Fruit fly (Drosophila melanogaster) whole organism, prepupa: ENCODE results near the gene Proc.

ENCODE experiments used
- Blimp-1 ChIP-seq: fragments of 200-800 bp; sonication (Bioruptor generic); optimal IDR thresholded peaks from 3 replicates; lab custom pipeline; 2017; ENCODE audit warnings: missing biosample characterization, missing genetic modification characterization, mild to moderate bottlenecking, moderate library complexity, missing genetic modification reagents
- CG10631 ChIP-seq: fragments of 200-800 bp; sonication (Bioruptor generic); optimal IDR thresholded peaks from 2 replicates; lab custom pipeline; 2016; ENCODE audit warnings: missing biosample characterization, missing genetic modification characterization
- CG10669 ChIP-seq: fragments of 200-800 bp; sonication (Bioruptor generic); optimal IDR thresholded peaks from 3 replicates; lab custom pipeline; 2018; ENCODE audit warnings: missing biosample characterization, mild to moderate bottlenecking, missing genetic modification characterization, moderate library complexity
- CG11762 ChIP-seq: fragments of 200-800 bp; sonication (Bioruptor generic); optimal IDR thresholded peaks from 3 replicates; lab custom pipeline; 2016; ENCODE audit warnings: missing biosample characterization, missing genetic modification characterization; ENCODE audit not compliant: insufficient read depth
- CG11902 ChIP-seq: fragments of 200-800 bp; sonication (Bioruptor generic); optimal IDR thresholded peaks from 3 replicates; lab custom pipeline; 2016; ENCODE audit warnings: missing biosample characterization, missing genetic modification characterization
- CG15336 ChIP-seq: fragments of 200-800 bp; sonication (Bioruptor generic); IDR thresholded peaks from 2 replicates; pipeline ENCODE4 v1.3.6; 2022; ENCODE audit warnings: missing biosample characterization, missing genetic modification characterization
- CG1621 ChIP-seq: fragments of 200-800 bp; sonication (Bioruptor generic); optimal IDR thresholded peaks from 3 replicates; lab custom pipeline; 2018; ENCODE audit warnings: missing biosample characterization, mild to moderate bottlenecking, missing genetic modification characterization
- CG16779 ChIP-seq: fragments of 200-800 bp; sonication (Bioruptor generic); optimal IDR thresholded peaks from 3 replicates; lab custom pipeline; 2017; ENCODE audit warnings: missing biosample characterization, mild to moderate bottlenecking, missing genetic modification characterization
- CG3032 ChIP-seq: fragments of 200-800 bp; optimal IDR thresholded peaks from 2 replicates; lab custom pipeline; 2019; ENCODE audit warnings: missing biosample characterization, mild to moderate bottlenecking, missing genetic modification characterization, moderate library complexity
- CG31627 ChIP-seq: fragments of 200-800 bp; sonication (Bioruptor generic); optimal IDR thresholded peaks from 3 replicates; lab custom pipeline; 2016; ENCODE audit warnings: missing biosample characterization, missing genetic modification characterization
- CG32006 ChIP-seq: fragments of 200-800 bp; sonication (Bioruptor generic); optimal IDR thresholded peaks from 3 replicates; lab custom pipeline; 2017; ENCODE audit warnings: missing biosample characterization, mild to moderate bottlenecking, missing genetic modification characterization
- CG3919 ChIP-seq: fragments of 200-800 bp; sonication (Bioruptor generic); optimal IDR thresholded peaks from 3 replicates; lab custom pipeline; 2016; ENCODE audit warnings: missing biosample characterization, missing genetic modification characterization
- CG6792 ChIP-seq: fragments of 200-800 bp; sonication (Bioruptor generic); optimal IDR thresholded peaks from 3 replicates; lab custom pipeline; 2016; ENCODE audit warnings: missing biosample characterization, missing genetic modification characterization
- CG6808 ChIP-seq: fragments of 200-800 bp; sonication (Bioruptor generic); optimal IDR thresholded peaks from 3 replicates; lab custom pipeline; 2017; ENCODE audit warnings: missing biosample characterization, missing genetic modification characterization, mild to moderate bottlenecking, moderate library complexity, missing genetic modification reagents
- CG6854 ChIP-seq: fragments of 200-800 bp; sonication (Bioruptor generic); optimal IDR thresholded peaks from 2 replicates; lab custom pipeline; 2017; ENCODE audit warnings: missing biosample characterization, mild to moderate bottlenecking, missing genetic modification characterization
- CG7368 ChIP-seq: fragments of 200-800 bp; sonication (Bioruptor generic); optimal IDR thresholded peaks from 3 replicates; lab custom pipeline; 2016; ENCODE audit warnings: missing biosample characterization, missing genetic modification characterization
- CG8119 ChIP-seq: fragments of 200-800 bp; sonication (Bioruptor generic); IDR thresholded peaks from 3 replicates; pipeline ENCODE4 v1.3.6; 2022; ENCODE audit warnings: missing biosample characterization, missing genetic modification characterization
- CG8319 ChIP-seq: fragments of 200-800 bp; sonication (Bioruptor generic); optimal IDR thresholded peaks from 3 replicates; lab custom pipeline; 2016; ENCODE audit warnings: missing biosample characterization, missing genetic modification characterization
- CG8632 ChIP-seq: fragments of 200-800 bp; sonication (Bioruptor generic); optimal IDR thresholded peaks from 3 replicates; lab custom pipeline; 2016; ENCODE audit warnings: missing biosample characterization, missing genetic modification characterization
- CG9139 ChIP-seq: fragments of 200-800 bp; sonication (Bioruptor generic); optimal IDR thresholded peaks from 3 replicates; lab custom pipeline; 2017; ENCODE audit warnings: missing biosample characterization, mild to moderate bottlenecking, missing genetic modification characterization
- Eip75B ChIP-seq: fragments of 200-800 bp; sonication (Bioruptor generic); optimal IDR thresholded peaks from 3 replicates; lab custom pipeline; 2016; ENCODE audit warnings: missing biosample characterization, missing genetic modification characterization
- Eip93F ChIP-seq: fragments of 200-800 bp; sonication (Bioruptor generic); optimal IDR thresholded peaks from 2 replicates; lab custom pipeline; 2016; ENCODE audit warnings: missing biosample characterization, mild to moderate bottlenecking, missing genetic modification characterization
- Ets21C ChIP-seq: fragments of 200-800 bp; sonication (Bioruptor generic); optimal IDR thresholded peaks from 3 replicates; lab custom pipeline; 2016; ENCODE audit warnings: missing biosample characterization, missing genetic modification characterization
- Ets96B ChIP-seq: fragments of 200-800 bp; optimal IDR thresholded peaks from 2 replicates; lab custom pipeline; 2019; ENCODE audit warnings: missing biosample characterization, mild to moderate bottlenecking, missing genetic modification characterization, moderate library complexity
- Hr38 ChIP-seq: sonication (Bioruptor generic); optimal IDR thresholded peaks from 2 replicates; lab custom pipeline; 2016; ENCODE audit warnings: missing biosample characterization, missing genetic modification characterization
- Hr39 ChIP-seq: fragments of 200-800 bp; sonication (Bioruptor generic); optimal IDR thresholded peaks from 2 replicates; lab custom pipeline; 2016; ENCODE audit warnings: missing biosample characterization, missing genetic modification characterization
- Hr4 ChIP-seq: fragments of 200-800 bp; sonication (Bioruptor generic); optimal IDR thresholded peaks from 3 replicates; lab custom pipeline; 2016; ENCODE audit warnings: missing biosample characterization, missing genetic modification characterization
- Lpt ChIP-seq: fragments of 200-800 bp; sonication (Bioruptor generic); optimal IDR thresholded peaks from 3 replicates; lab custom pipeline; 2016; ENCODE audit warnings: missing biosample characterization, missing genetic modification characterization
- OdsH ChIP-seq: fragments of 200-800 bp; sonication (Bioruptor generic); optimal IDR thresholded peaks from 3 replicates; lab custom pipeline; 2016; ENCODE audit warnings: missing biosample characterization, missing genetic modification characterization
- Smox ChIP-seq: fragments of 200-800 bp; sonication (Bioruptor generic); optimal IDR thresholded peaks from 3 replicates; lab custom pipeline; 2016; ENCODE audit warnings: missing biosample characterization, missing genetic modification characterization
- Sox102F ChIP-seq: fragments of 200-800 bp; sonication (Bioruptor generic); optimal IDR thresholded peaks from 2 replicates; lab custom pipeline; 2016; ENCODE audit warnings: missing biosample characterization, mild to moderate bottlenecking, missing genetic modification characterization
- Sox14 ChIP-seq: fragments of 200-800 bp; sonication (Bioruptor generic); optimal IDR thresholded peaks from 3 replicates; lab custom pipeline; 2016; ENCODE audit warnings: missing biosample characterization, missing genetic modification characterization
- Sox15 ChIP-seq: fragments of 200-800 bp; sonication (Bioruptor generic); optimal IDR thresholded peaks from 3 replicates; lab custom pipeline; 2016; ENCODE audit warnings: missing biosample characterization, missing genetic modification characterization
- achi ChIP-seq: fragments of 200-800 bp; sonication (Bioruptor generic); optimal IDR thresholded peaks from 3 replicates; lab custom pipeline; 2016; ENCODE audit warnings: missing biosample characterization, missing genetic modification characterization
- cyc ChIP-seq: fragments of 200-800 bp; sonication (Bioruptor generic); optimal IDR thresholded peaks from 3 replicates; lab custom pipeline; 2016; ENCODE audit warnings: missing biosample characterization, missing genetic modification characterization
- dac ChIP-seq: fragments of 200-800 bp; sonication (Bioruptor generic); optimal IDR thresholded peaks from 2 replicates; lab custom pipeline; 2017; ENCODE audit warnings: missing biosample characterization, mild to moderate bottlenecking, missing genetic modification characterization
- dsx ChIP-seq: fragments of 200-800 bp; optimal IDR thresholded peaks from 3 replicates; lab custom pipeline; 2019; ENCODE audit warnings: missing biosample characterization, mild to moderate bottlenecking, missing genetic modification characterization, moderate library complexity; ENCODE audit not compliant: poor library complexity, severe bottlenecking
- eg ChIP-seq: fragments of 200-800 bp; sonication (Bioruptor generic); IDR thresholded peaks from 3 replicates; pipeline ENCODE4 v1.3.6; 2022; ENCODE audit warnings: missing biosample characterization, missing genetic modification characterization
- esn ChIP-seq: fragments of 200-800 bp; sonication (Bioruptor generic); optimal IDR thresholded peaks from 2 replicates; lab custom pipeline; 2016; ENCODE audit warnings: missing biosample characterization, mild to moderate bottlenecking, missing genetic modification characterization, moderate library complexity
- fd59A ChIP-seq: fragments of 200-800 bp; sonication (Bioruptor generic); optimal IDR thresholded peaks from 2 replicates; lab custom pipeline; 2017; ENCODE audit warnings: missing biosample characterization, mild to moderate bottlenecking, missing genetic modification characterization, missing genetic modification reagents
- fd85E ChIP-seq: fragments of 200-800 bp; sonication (Bioruptor generic); optimal IDR thresholded peaks from 3 replicates; lab custom pipeline; 2016; ENCODE audit warnings: missing biosample characterization, missing genetic modification characterization
- fkh ChIP-seq: fragments of 200-800 bp; sonication (Bioruptor generic); optimal IDR thresholded peaks from 3 replicates; lab custom pipeline; 2017; ENCODE audit warnings: missing biosample characterization, mild to moderate bottlenecking, missing genetic modification characterization, moderate library complexity
- lz ChIP-seq: fragments of 200-800 bp; sonication (Bioruptor generic); optimal IDR thresholded peaks from 3 replicates; lab custom pipeline; 2016; ENCODE audit warnings: missing biosample characterization, missing genetic modification characterization
- net ChIP-seq: fragments of 200-800 bp; sonication (Bioruptor generic); optimal IDR thresholded peaks from 3 replicates; lab custom pipeline; 2016; ENCODE audit warnings: missing biosample characterization, missing genetic modification characterization
- pdm3 ChIP-seq: fragments of 200-800 bp; sonication (Bioruptor generic); optimal IDR thresholded peaks from 3 replicates; lab custom pipeline; 2016; ENCODE audit warnings: missing biosample characterization, missing genetic modification characterization
- salr ChIP-seq, 2 experiments: fragments of 200-800 bp; sonication (Bioruptor generic); optimal IDR thresholded peaks; 3 replicates each; lab custom pipeline; 2016 to 2018; ENCODE audit warnings: missing biosample characterization in 2 of 2, missing genetic modification characterization in 2 of 2, mild to moderate bottlenecking in 1 of 2
- svp ChIP-seq: fragments of 200-800 bp; sonication (Bioruptor generic); peaks from one replicate; lab custom pipeline; 2016; ENCODE audit warnings: missing biosample characterization, missing genetic modification characterization

Gene Proc

dm6 chr2L:7899108-7899507 lies 27.9 kb upstream of the Proc start (continued):
- TF ChIP-seq CG11902 (GFP tag; lab: Kevin White, UChicago) (peak; percentile 16), svp (GFP tag; lab: Kevin White, UChicago) (peak; percentile 60), net (GFP tag; lab: Kevin White, UChicago) (peak; percentile 39), CG9139 (GFP tag; lab: Kevin White, UChicago) (no peak), Ets96B (tag; lab: Kevin White, UChicago) (peak; percentile 79), CG31627 (GFP tag; lab: Kevin White, UChicago) (no peak), Sox15 (GFP tag; lab: Kevin White, UChicago) (no peak), CG32006 (GFP tag; lab: Kevin White, UChicago) (peak; percentile 71), CG10669 (GFP tag; lab: Kevin White, UChicago) (peak; percentile 74), achi (peak; percentile 33), eg (GFP tag; lab: Robert Waterston, UW) (peak; percentile 83), Ets21C (GFP tag; lab: Kevin White, UChicago) (no peak), Hr4 (GFP tag; lab: Kevin White, UChicago) (peak; percentile 74), Blimp-1 (GFP tag; lab: Kevin White, UChicago) (no peak), Hr39 (GFP tag; lab: Kevin White, UChicago) (no peak), cyc (peak; percentile 24)

DNA sequence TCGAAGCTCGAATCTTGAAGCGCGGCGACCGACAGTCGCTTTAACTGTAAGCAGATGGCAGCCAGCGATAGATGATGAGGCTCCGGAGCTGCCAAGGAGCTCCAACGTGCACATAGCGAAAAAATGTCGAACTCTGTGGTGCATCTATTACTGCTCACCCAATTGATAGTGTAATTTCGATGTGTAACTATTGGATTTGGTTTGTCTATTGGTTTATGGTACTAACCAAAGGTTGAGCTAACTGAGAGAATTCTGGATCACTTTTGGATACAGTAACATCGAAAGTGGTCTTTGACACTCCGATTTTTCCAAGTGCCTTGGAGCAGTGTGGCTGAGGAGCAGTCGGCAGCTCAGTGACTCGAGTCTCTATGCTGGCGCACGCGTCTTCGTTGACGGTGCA lies 27.3 kb upstream of the Proc start:
- TF ChIP-seq CG15336 (GFP tag; lab: Robert Waterston, UW) = peak; percentile 82
- TF ChIP-seq CG8119 (GFP tag; lab: Robert Waterston, UW) = peak; percentile 74
- TF ChIP-seq CG31627 (GFP tag; lab: Kevin White, UChicago) = peak; percentile 36
- TF ChIP-seq salr (GFP tag; optimal IDR thresholded peaks at IDR 0.05; lab: Kevin White, UChicago) = peak in 1 of 2 experiments; percentile 75
- peak; percentile 83 for TF ChIP-seq CG32006 (GFP tag; lab: Kevin White, UChicago)
- TF ChIP-seq CG11762 (GFP tag; lab: Kevin White, UChicago) = peak; percentile 71
- peak; percentile 65 for TF ChIP-seq dac (GFP tag; lab: Kevin White, UChicago)
- TF ChIP-seq achi = peak; percentile 76
- TF ChIP-seq Hr38 (GFP tag; lab: Kevin White, UChicago) = no peak
- TF ChIP-seq CG10631 (GFP tag; lab: Kevin White, UChicago) = peak; percentile 73
- peak; percentile 70 for TF ChIP-seq pdm3 (GFP tag; lab: Kevin White, UChicago)
- peak; percentile 55 for TF ChIP-seq CG6854 (GFP tag; lab: Kevin White, UChicago)
- peak; percentile 71 for TF ChIP-seq dsx (GFP tag; lab: Kevin White, UChicago)
- TF ChIP-seq CG9139 (GFP tag; lab: Kevin White, UChicago) = peak; percentile 59
- peak; percentile 79 for TF ChIP-seq Ets96B (tag; lab: Kevin White, UChicago)
- peak; percentile 58 for TF ChIP-seq esn (GFP tag; lab: Kevin White, UChicago)
- peak; percentile 70 for TF ChIP-seq net (GFP tag; lab: Kevin White, UChicago)
- TF ChIP-seq Blimp-1 (GFP tag; lab: Kevin White, UChicago) = peak; percentile 7
- TF ChIP-seq Eip75B (GFP tag; lab: Kevin White, UChicago) = peak; percentile 61
- peak; percentile 54 for TF ChIP-seq lz (GFP tag; lab: Kevin White, UChicago)
- TF ChIP-seq CG7368 (GFP tag; lab: Kevin White, UChicago) = peak; percentile 76
- peak; percentile 66 for TF ChIP-seq Lpt (GFP tag; lab: Kevin White, UChicago)
- peak; percentile 85 for TF ChIP-seq CG3032 (tag; lab: Kevin White, UChicago)
- TF ChIP-seq eg (GFP tag; lab: Robert Waterston, UW) = peak; percentile 87
- TF ChIP-seq OdsH (GFP tag; lab: Kevin White, UChicago) = peak; percentile 70
- TF ChIP-seq CG3919 = peak; percentile 78
- TF ChIP-seq CG6792 (GFP tag; lab: Kevin White, UChicago) = peak; percentile 74
- TF ChIP-seq CG8319 (GFP tag; lab: Kevin White, UChicago) = peak; percentile 8
- peak; percentile 55 for TF ChIP-seq Sox102F (GFP tag; lab: Kevin White, UChicago)
- TF ChIP-seq CG6808 = peak; percentile 82
- TF ChIP-seq CG16779 (tag; lab: Kevin White, UChicago) = no peak
- peak; percentile 42 for TF ChIP-seq CG8632 (GFP tag; lab: Kevin White, UChicago)
- no peak for TF ChIP-seq Eip93F (GFP tag; lab: Kevin White, UChicago)
- peak; percentile 77 for TF ChIP-seq fd59A
- no peak for TF ChIP-seq fkh (GFP tag; lab: Kevin White, UChicago)
- peak; percentile 43 for TF ChIP-seq Sox15 (GFP tag; lab: Kevin White, UChicago)
- no peak for TF ChIP-seq svp (GFP tag; lab: Kevin White, UChicago)
- TF ChIP-seq fd85E (GFP tag; lab: Kevin White, UChicago) = peak; percentile 49
- TF ChIP-seq Ets21C (GFP tag; lab: Kevin White, UChicago) = peak; percentile 24
- TF ChIP-seq CG1621 = peak; percentile 88
- peak; percentile 77 for TF ChIP-seq Sox14
- TF ChIP-seq CG10669 (GFP tag; lab: Kevin White, UChicago) = peak; percentile 80
- peak; percentile 18 for TF ChIP-seq Smox (GFP tag; lab: Kevin White, UChicago)
